Worm (Caenorhabditis elegans): ENCODE measurements around the gene F56D2.2.

- TF ChIP-seq Y67H2A.10 (GFP tag; conservative IDR thresholded peaks at IDR 0.05) (no peak), hsf-1 (GFP tag; IDR thresholded peaks at IDR 0.05) (no peak), zim-3 (tag; optimal IDR thresholded peaks at IDR 0.05) (no peak), F23B12.7 (tag; optimal IDR thresholded peaks at IDR 0.05; ENCODE audit: insufficient read depth) (no peak), madf-3 (GFP tag; IDR thresholded peaks at IDR 0.05) (no peak), dpff-1 (tag; optimal IDR thresholded peaks at IDR 0.05) (no peak), unc-62 (GFP tag; optimal IDR thresholded peaks at IDR 0.05) (no peak), sea-2 (GFP tag; IDR thresholded peaks at IDR 0.05) (no peak), nhr-179 (tag; optimal IDR thresholded peaks at IDR 0.05) (no peak), snpc-4 (GFP tag; optimal IDR thresholded peaks at IDR 0.05) (no peak), snpc-4 (tag; optimal IDR thresholded peaks at IDR 0.05) (no peak), lin-26 (GFP tag; IDR thresholded peaks at IDR 0.05) (no peak), athp-1 (tag; optimal IDR thresholded peaks at IDR 0.05) (no peak), ama-1 (optimal IDR thresholded peaks at IDR 0.05) (no peak), ama-1 (GFP tag; optimal IDR thresholded peaks at IDR 0.05) (no peak), attf-5 (GFP tag; optimal IDR thresholded peaks at IDR 0.05) (no peak)
Measured at ce11 chrIII:5546730-5547129, 40.3 kb upstream of the F56D2.2 start, which contains the start of gene F09F7.5.

Data from whole organism, young adult.